Fruit fly (Drosophila melanogaster) whole organism, pupa: ENCODE measurements around the gene FucT6.
A peak's percentile ranks its signal among the peaks of the same experiment; 100 is the strongest.

Experiments
- CG12605 ChIP-seq: fragments of 200-800 bp; sonication (Bioruptor generic); IDR thresholded peaks from 2 replicates; pipeline ENCODE4 v1.3.6; 2022; ENCODE audit warnings: missing biosample characterization, missing genetic modification characterization
- CG34367 ChIP-seq: fragments of 200-800 bp; sonication (Bioruptor generic); optimal IDR thresholded peaks from 2 replicates; lab custom pipeline; 2018; ENCODE audit warnings: missing biosample characterization, mild to moderate bottlenecking, missing genetic modification characterization
- CG4496 ChIP-seq: fragments of 200-800 bp; sonication (Bioruptor generic); IDR thresholded peaks from 3 replicates; pipeline ENCODE4 v1.3.6; 2022; ENCODE audit warnings: missing biosample characterization, missing genetic modification characterization
- CG8159 ChIP-seq: fragments of 200-800 bp; sonication (Bioruptor generic); optimal IDR thresholded peaks from 3 replicates; lab custom pipeline; 2018; ENCODE audit warnings: missing biosample characterization, mild to moderate bottlenecking, missing genetic modification characterization, moderate library complexity
- CG8301 ChIP-seq: fragments of 200-800 bp; sonication (Bioruptor generic); optimal IDR thresholded peaks from 2 replicates; lab custom pipeline; 2018; ENCODE audit warnings: missing biosample characterization, mild to moderate bottlenecking, missing genetic modification characterization
- gl ChIP-seq: fragments of 200-800 bp; sonication (Bioruptor generic); optimal IDR thresholded peaks from 2 replicates; lab custom pipeline; 2018; ENCODE audit warnings: missing biosample characterization, mild to moderate bottlenecking, missing genetic modification characterization

dm6 chrX:11679461-11679860 is 30.3 kb downstream of the FucT6 start:
- no peak for TF ChIP-seq CG8159 (tag; lab: Kevin White, UChicago)
- TF ChIP-seq CG34367 = no peak
- no peak for TF ChIP-seq CG12605 (GFP tag; lab: Robert Waterston, UW)
- no peak for TF ChIP-seq gl (tag; lab: Kevin White, UChicago)
- no peak for TF ChIP-seq CG8301 (tag; lab: Kevin White, UChicago)
- TF ChIP-seq CG4496 (GFP tag; lab: Robert Waterston, UW) = peak; percentile 55; the same call in 1 of the 3 replicates
